Fruit fly (Drosophila melanogaster) whole organism, embryonic: ENCODE measurements around the gene GstT4.

Source experiments
- Ada2b ChIP-seq: fragments of 200-800 bp; sonication (Bioruptor generic); IDR thresholded peaks from 2 replicates; pipeline ENCODE4 v1.3.6; 2022; ENCODE audit warnings: missing biosample characterization, missing genetic modification characterization
- Aef1 ChIP-seq: fragments of 200-800 bp; sonication (Bioruptor generic); IDR thresholded peaks from 3 replicates; pipeline ENCODE4 v1.3.6; 2022; ENCODE audit warnings: missing biosample characterization, missing genetic modification characterization
- CG10366 ChIP-seq: fragments of 200-800 bp; sonication (Bioruptor generic); IDR thresholded peaks from 2 replicates; pipeline ENCODE4 v1.3.6; 2022; ENCODE audit warnings: missing biosample characterization, missing genetic modification characterization
- CG10654 ChIP-seq: fragments of 200-800 bp; sonication (Bioruptor generic); optimal IDR thresholded peaks from 2 replicates; lab custom pipeline; 2016; ENCODE audit warnings: missing biosample characterization, missing genetic modification characterization
- CG11247 ChIP-seq: fragments of 200-800 bp; sonication (Bioruptor generic); IDR thresholded peaks from 2 replicates; pipeline ENCODE4 v1.3.6; 2022; ENCODE audit warnings: missing biosample characterization, missing genetic modification characterization
- CG11504 ChIP-seq: fragments of 200-800 bp; sonication (Bioruptor generic); optimal IDR thresholded peaks from 3 replicates; lab custom pipeline; 2019; ENCODE audit warnings: missing biosample characterization, mild to moderate bottlenecking, missing genetic modification characterization, moderate library complexity
- CG11695 ChIP-seq: fragments of 200-800 bp; sonication (Bioruptor generic); IDR thresholded peaks from 3 replicates; pipeline ENCODE4 v1.3.6; 2022; ENCODE audit warnings: missing biosample characterization, missing genetic modification characterization
- CG12155 ChIP-seq: fragments of 200-800 bp; sonication (Bioruptor generic); optimal IDR thresholded peaks from 3 replicates; lab custom pipeline; 2016; ENCODE audit warnings: missing biosample characterization, missing genetic modification characterization
- CG14441 ChIP-seq: fragments of 200-800 bp; sonication (Bioruptor generic); IDR thresholded peaks from 2 replicates; pipeline ENCODE4 v1.3.6; 2022; ENCODE audit warnings: missing biosample characterization, missing genetic modification characterization
- CG15514 ChIP-seq: fragments of 200-800 bp; sonication (Bioruptor generic); optimal IDR thresholded peaks from 3 replicates; lab custom pipeline; 2017; ENCODE audit warnings: missing biosample characterization, missing genetic modification characterization, mild to moderate bottlenecking, moderate library complexity, missing genetic modification reagents
- CG1603 ChIP-seq: fragments of 200-800 bp; sonication (Bioruptor generic); optimal IDR thresholded peaks from 2 replicates; lab custom pipeline; 2019; ENCODE audit warnings: missing biosample characterization, mild to moderate bottlenecking, missing genetic modification characterization, moderate library complexity
- CG18599 ChIP-seq: fragments of 200-800 bp; sonication (Bioruptor generic); optimal IDR thresholded peaks from 3 replicates; lab custom pipeline; 2017; ENCODE audit warnings: missing biosample characterization, missing genetic modification characterization, mild to moderate bottlenecking, moderate library complexity, missing genetic modification reagents
- CG18619 ChIP-seq: fragments of 200-800 bp; sonication (Bioruptor generic); optimal IDR thresholded peaks from 3 replicates; lab custom pipeline; 2017; ENCODE audit warnings: missing biosample characterization, mild to moderate bottlenecking, missing genetic modification characterization
- CG2889 ChIP-seq: fragments of 200-800 bp; sonication (Bioruptor generic); IDR thresholded peaks from 3 replicates; pipeline ENCODE4 v1.3.6; 2022; ENCODE audit warnings: missing biosample characterization, missing genetic modification characterization
- CG3281 ChIP-seq: fragments of 200-800 bp; sonication (Bioruptor generic); optimal IDR thresholded peaks from 3 replicates; lab custom pipeline; 2017; ENCODE audit warnings: missing biosample characterization, mild to moderate bottlenecking, missing genetic modification characterization
- CG4404 ChIP-seq: fragments of 200-800 bp; sonication (Bioruptor generic); IDR thresholded peaks from 2 replicates; pipeline ENCODE4 v1.3.6; 2022; ENCODE audit warnings: missing biosample characterization, missing genetic modification characterization
- CG6813 ChIP-seq: fragments of 200-800 bp; sonication (Bioruptor generic); optimal IDR thresholded peaks from 2 replicates; lab custom pipeline; 2017; ENCODE audit warnings: missing biosample characterization, missing genetic modification characterization, mild to moderate bottlenecking, moderate library complexity, missing genetic modification reagents
- CG7357 ChIP-seq: fragments of 200-800 bp; sonication (Bioruptor generic); IDR thresholded peaks from 3 replicates; pipeline ENCODE4 v1.3.6; 2022; ENCODE audit warnings: missing biosample characterization, missing genetic modification characterization
- CG7372 ChIP-seq: fragments of 200-800 bp; sonication (Bioruptor generic); IDR thresholded peaks from 2 replicates; pipeline ENCODE4 v1.3.6; 2022; ENCODE audit warnings: missing biosample characterization, missing genetic modification characterization
- CG8924 ChIP-seq: fragments of 200-800 bp; optimal IDR thresholded peaks from 3 replicates; lab custom pipeline; 2019; ENCODE audit warnings: missing biosample characterization, mild to moderate bottlenecking, missing genetic modification characterization, moderate library complexity
- CG9609 ChIP-seq: fragments of 200-800 bp; sonication (Bioruptor generic); optimal IDR thresholded peaks from 3 replicates; lab custom pipeline; 2016; ENCODE audit warnings: missing biosample characterization, missing genetic modification characterization
- E2f2 ChIP-seq: fragments of 200-800 bp; sonication (Bioruptor generic); IDR thresholded peaks from 2 replicates; pipeline ENCODE4 v1.3.6; 2022; ENCODE audit warnings: missing biosample characterization, missing genetic modification characterization
- Elba2 ChIP-seq: fragments of 200-800 bp; sonication (Bioruptor generic); optimal IDR thresholded peaks from 3 replicates; lab custom pipeline; 2016; ENCODE audit warnings: missing biosample characterization, missing genetic modification characterization
- Fer2 ChIP-seq: fragments of 200-800 bp; sonication (Bioruptor generic); optimal IDR thresholded peaks from 2 replicates; lab custom pipeline; 2018; ENCODE audit warnings: missing biosample characterization, mild to moderate bottlenecking, missing genetic modification characterization, moderate library complexity
- Hand ChIP-seq: fragments of 200-800 bp; sonication (Bioruptor generic); optimal IDR thresholded peaks from 2 replicates; lab custom pipeline; 2017; ENCODE audit warnings: mild to moderate bottlenecking, missing biosample characterization, missing genetic modification reagents, missing genetic modification characterization
- Hmr ChIP-seq: fragments of 200-800 bp; sonication (Bioruptor generic); optimal IDR thresholded peaks from 3 replicates; lab custom pipeline; 2017; ENCODE audit warnings: mild to moderate bottlenecking, missing biosample characterization, missing genetic modification reagents, missing genetic modification characterization
- Hr3 ChIP-seq: fragments of 200-800 bp; sonication (Bioruptor generic); optimal IDR thresholded peaks from 3 replicates; lab custom pipeline; 2016; ENCODE audit warnings: missing biosample characterization, missing genetic modification characterization
- Lim3 ChIP-seq: fragments of 200-800 bp; sonication (Bioruptor generic); IDR thresholded peaks from 2 replicates; pipeline ENCODE4 v1.3.6; 2022; ENCODE audit warnings: missing biosample characterization, missing genetic modification characterization
- Sry-δ ChIP-seq: fragments of 200-800 bp; sonication (Bioruptor generic); optimal IDR thresholded peaks from 2 replicates; lab custom pipeline; 2016; ENCODE audit warnings: missing biosample characterization, missing genetic modification characterization
- Taf1 ChIP-seq: fragments of 200-800 bp; sonication (Bioruptor generic); IDR thresholded peaks from 2 replicates; pipeline ENCODE4 v1.3.6; 2022; ENCODE audit warnings: missing biosample characterization, missing genetic modification characterization
- Xrp1 ChIP-seq: fragments of 200-800 bp; sonication (Bioruptor generic); IDR thresholded peaks from 2 replicates; pipeline ENCODE4 v1.3.6; 2022; ENCODE audit warnings: missing biosample characterization, missing genetic modification characterization
- abd-A ChIP-seq: fragments of 200-800 bp; sonication (Bioruptor generic); optimal IDR thresholded peaks from 3 replicates; lab custom pipeline; 2019; ENCODE audit warnings: missing biosample characterization, mild to moderate bottlenecking, missing genetic modification characterization, moderate library complexity
- ase ChIP-seq: fragments of 200-800 bp; sonication (Bioruptor generic); IDR thresholded peaks from 3 replicates; pipeline ENCODE4 v1.3.6; 2022; ENCODE audit warnings: missing biosample characterization, missing genetic modification characterization
- cg ChIP-seq: fragments of 200-800 bp; sonication (Bioruptor generic); optimal IDR thresholded peaks from 3 replicates; lab custom pipeline; 2019; ENCODE audit warnings: missing biosample characterization, mild to moderate bottlenecking, missing genetic modification characterization, moderate library complexity
- crol ChIP-seq: fragments of 200-800 bp; sonication (Bioruptor generic); IDR thresholded peaks from 2 replicates; pipeline ENCODE4 v1.3.6; 2022; ENCODE audit warnings: missing biosample characterization, missing genetic modification characterization
- dmrt11E ChIP-seq: fragments of 200-800 bp; sonication (Bioruptor generic); optimal IDR thresholded peaks from 3 replicates; lab custom pipeline; 2018; ENCODE audit warnings: missing biosample characterization, mild to moderate bottlenecking, missing genetic modification characterization, moderate library complexity
- gem ChIP-seq: fragments of 200-800 bp; sonication (Bioruptor generic); optimal IDR thresholded peaks from 2 replicates; lab custom pipeline; 2019; ENCODE audit warnings: missing biosample characterization, mild to moderate bottlenecking, missing genetic modification characterization, moderate library complexity
- hth ChIP-seq: fragments of >200 bp; optimal IDR thresholded peaks from 2 replicates; lab custom pipeline; 2017; ENCODE audit warnings: inconsistent platforms
- jigr1 ChIP-seq: fragments of 200-800 bp; sonication (Bioruptor generic); IDR thresholded peaks from 3 replicates; pipeline ENCODE4 v1.3.6; 2022; ENCODE audit warnings: missing biosample characterization, missing genetic modification characterization
- nau ChIP-seq: fragments of 200-800 bp; sonication (Bioruptor generic); optimal IDR thresholded peaks from 3 replicates; lab custom pipeline; 2017; ENCODE audit warnings: missing biosample characterization, mild to moderate bottlenecking, missing genetic modification characterization, missing genetic modification reagents
- nerfin-1 ChIP-seq: fragments of 200-800 bp; sonication (Bioruptor generic); optimal IDR thresholded peaks from 3 replicates; lab custom pipeline; 2019; ENCODE audit warnings: missing biosample characterization, mild to moderate bottlenecking, missing genetic modification characterization, moderate library complexity
- nmo ChIP-seq: fragments of 200-800 bp; sonication (Bioruptor generic); optimal IDR thresholded peaks from 2 replicates; lab custom pipeline; 2018; ENCODE audit warnings: missing biosample characterization, mild to moderate bottlenecking, missing genetic modification characterization, moderate library complexity
- org-1 ChIP-seq: fragments of 200-800 bp; sonication (Bioruptor generic); optimal IDR thresholded peaks from 2 replicates; lab custom pipeline; 2017; ENCODE audit warnings: missing biosample characterization, missing genetic modification characterization
- pan ChIP-seq, 4 experiments: fragments of >200 bp in 3 of 4; fragments of 200-800 bp in 1 of 4; sonication (Bioruptor generic) in 1 of 4; optimal IDR thresholded peaks in 3 of 4; IDR thresholded peaks in 1 of 4; 2 replicates each; pipeline versions ENCODE4 v1.3.6 to Lab custom; 2017 to 2022; ENCODE audit warnings: missing biosample characterization in 2 of 4, missing genetic modification characterization in 2 of 4, mixed read lengths in 1 of 4
- sens ChIP-seq: fragments of 200-800 bp; sonication (Bioruptor generic); peaks from one replicate; lab custom pipeline; 2016; ENCODE audit warnings: missing biosample characterization, missing genetic modification characterization
- sisA ChIP-seq: fragments of 200-800 bp; sonication (Bioruptor generic); IDR thresholded peaks from 2 replicates; pipeline ENCODE4 v1.3.6; 2022; ENCODE audit warnings: missing biosample characterization, missing genetic modification characterization
- sna ChIP-seq: fragments of 200-800 bp; sonication (Bioruptor generic); IDR thresholded peaks from 2 replicates; pipeline ENCODE4 v1.3.6; 2022; ENCODE audit warnings: missing biosample characterization, missing genetic modification characterization; ENCODE audit not compliant: partially characterized antibody
- sob ChIP-seq: fragments of 200-800 bp; sonication (Bioruptor generic); IDR thresholded peaks from 2 replicates; pipeline ENCODE4 v1.3.6; 2022; ENCODE audit warnings: missing biosample characterization, missing genetic modification characterization
- sug ChIP-seq: fragments of 200-800 bp; optimal IDR thresholded peaks from 2 replicates; lab custom pipeline; 2019; ENCODE audit warnings: missing biosample characterization, mild to moderate bottlenecking, missing genetic modification characterization, moderate library complexity

Gene GstT4

dm6 chrX:13390465-13391173 lies 13.9 kb upstream of the GstT4 start (continued):
- TF ChIP-seq gem (peak; percentile 83), CG18619 (GFP tag; lab: Kevin White, UChicago) (peak; percentile 44), jigr1 (no peak), CG8924 (peak; percentile 80), org-1 (GFP tag; lab: Kevin White, UChicago) (peak; percentile 18), Ada2b (GFP tag; lab: Robert Waterston, UW) (peak; percentile 68), CG6813 (GFP tag; lab: Kevin White, UChicago) (peak; percentile 61), CG14441 (GFP tag; lab: Robert Waterston, UW) (peak; percentile 72), CG11504 (tag; lab: Kevin White, UChicago) (peak; percentile 75), CG10654 (peak; percentile 2), cg (peak; percentile 18), CG11247 (peak; percentile 35; the same call in 1 of the 2 replicates), Fer2 (tag; lab: Kevin White, UChicago) (peak; percentile 60), CG12155 (GFP tag; lab: Kevin White, UChicago) (peak; percentile 43), Sry-δ (GFP tag; lab: Kevin White, UChicago) (no peak), sob (GFP tag; lab: Robert Waterston, UW) (peak; percentile 74), CG9609 (no peak), Hmr (GFP tag; lab: Kevin White, UChicago) (peak; percentile 85), crol (GFP tag; lab: Robert Waterston, UW) (no peak), CG18599 (GFP tag; lab: Kevin White, UChicago) (peak; percentile 87), CG2889 (GFP tag; lab: Robert Waterston, UW) (peak; percentile 59; the same call in 2 of the 3 replicates), nau (GFP tag; lab: Kevin White, UChicago) (no peak), nmo (peak; percentile 43), ase (peak; percentile 45; the same call in 2 of the 3 replicates), CG3281 (GFP tag; lab: Kevin White, UChicago) (peak; percentile 82), sisA (peak; percentile 24; the same call in 1 of the 2 replicates), Elba2 (no peak), CG7372 (GFP tag; lab: Robert Waterston, UW) (peak; percentile 64), hth (no peak), pan (optimal IDR thresholded peaks at IDR 0.05; lab: Kevin White, UChicago) (no peak), pan (GFP tag; optimal IDR thresholded peaks at IDR 0.05 in 1 of 2, IDR thresholded peaks at IDR 0.05 in 1 of 2) (peak in 1 of 2 experiments; percentile 70), Hr3 (peak; percentile 14), CG4404 (0 out of 2 replicates have a peak, but pooled peaks have one; percentile 29), dmrt11E (tag; lab: Kevin White, UChicago) (no peak), CG7357 (GFP tag; lab: Robert Waterston, UW) (0 out of 3 replicates have a peak, but pooled peaks have one; percentile 23), nerfin-1 (no peak), sna (GFP tag; lab: Robert Waterston, UW) (no peak), Aef1 (GFP tag; lab: Robert Waterston, UW) (peak; percentile 68), CG15514 (peak; percentile 72), E2f2 (GFP tag; lab: Robert Waterston, UW) (peak; percentile 37; the same call in 1 of the 2 replicates), Taf1 (peak; percentile 50), Xrp1 (peak; percentile 44; the same call in 1 of the 2 replicates), CG11695 (GFP tag; lab: Robert Waterston, UW) (peak; percentile 81; the same call in 2 of the 3 replicates), Lim3 (GFP tag; lab: Robert Waterston, UW) (no peak), Hand (GFP tag; lab: Kevin White, UChicago) (peak; percentile 62), CG1603 (no peak), sug (tag; lab: Kevin White, UChicago) (peak; percentile 51), CG10366 (peak; percentile 48), sens (GFP tag; lab: Kevin White, UChicago) (peak; percentile 27), abd-A (tag; lab: Kevin White, UChicago) (no peak)
